Fruit fly (Drosophila melanogaster) whole organism, embryonic: Measurements from ENCODE around the gene dnc.
A peak's percentile ranks its signal among the peaks of the same experiment; 100 is the strongest.

Experiments used
- BEAF-32 ChIP-seq: fragments of 200-800 bp; sonication (Bioruptor generic); optimal IDR thresholded peaks from 3 replicates; lab custom pipeline; 2017; ENCODE audit warnings: missing biosample characterization, missing genetic modification characterization, mild to moderate bottlenecking, moderate library complexity, missing genetic modification reagents
- CG10147 ChIP-seq: fragments of 200-800 bp; sonication (Bioruptor generic); optimal IDR thresholded peaks from 2 replicates; lab custom pipeline; 2019; ENCODE audit warnings: missing biosample characterization, mild to moderate bottlenecking, missing genetic modification characterization, moderate library complexity
- CG10274 ChIP-seq: fragments of 200-800 bp; sonication (Bioruptor generic); optimal IDR thresholded peaks from 3 replicates; lab custom pipeline; 2017; ENCODE audit warnings: missing biosample characterization, mild to moderate bottlenecking, missing genetic modification characterization
- CG12071 ChIP-seq: fragments of 200-800 bp; sonication (Bioruptor generic); optimal IDR thresholded peaks from 3 replicates; lab custom pipeline; 2018; ENCODE audit warnings: missing biosample characterization, mild to moderate bottlenecking, missing genetic modification characterization
- CG12769 ChIP-seq: fragments of 200-800 bp; sonication (Bioruptor generic); optimal IDR thresholded peaks from 2 replicates; lab custom pipeline; 2019; ENCODE audit warnings: missing biosample characterization, mild to moderate bottlenecking, missing genetic modification characterization, moderate library complexity
- CG14441 ChIP-seq: fragments of 200-800 bp; sonication (Bioruptor generic); IDR thresholded peaks from 2 replicates; pipeline ENCODE4 v1.3.6; 2022; ENCODE audit warnings: missing biosample characterization, missing genetic modification characterization
- CG14860 ChIP-seq: fragments of 200-800 bp; sonication (Bioruptor generic); IDR thresholded peaks from 3 replicates; pipeline ENCODE4 v1.3.6; 2022; ENCODE audit warnings: missing biosample characterization, missing genetic modification characterization; ENCODE audit not compliant: partially characterized antibody
- CG2120 ChIP-seq: fragments of 200-800 bp; sonication (Bioruptor generic); optimal IDR thresholded peaks from 3 replicates; lab custom pipeline; 2016; ENCODE audit warnings: missing biosample characterization, missing genetic modification characterization
- CG31224 ChIP-seq: fragments of 200-800 bp; sonication (Bioruptor generic); IDR thresholded peaks from 2 replicates; pipeline ENCODE4 v1.3.6; 2022; ENCODE audit warnings: missing biosample characterization, missing genetic modification characterization
- CG31441 ChIP-seq: fragments of 200-800 bp; sonication (Bioruptor generic); IDR thresholded peaks from 2 replicates; pipeline ENCODE4 v1.3.6; 2022; ENCODE audit warnings: missing biosample characterization, missing genetic modification characterization
- CG4707 ChIP-seq: fragments of 200-800 bp; sonication (Bioruptor generic); optimal IDR thresholded peaks from 2 replicates; lab custom pipeline; 2018; ENCODE audit warnings: missing biosample characterization, mild to moderate bottlenecking, missing genetic modification characterization, moderate library complexity
- CG4820 ChIP-seq: fragments of 200-800 bp; sonication (Bioruptor generic); optimal IDR thresholded peaks from 3 replicates; lab custom pipeline; 2016; ENCODE audit warnings: missing biosample characterization, missing genetic modification characterization
- CG6765 ChIP-seq: fragments of 200-800 bp; sonication (Bioruptor generic); optimal IDR thresholded peaks from 3 replicates; lab custom pipeline; 2017; ENCODE audit warnings: missing biosample characterization, mild to moderate bottlenecking, missing genetic modification characterization
- CG7271 ChIP-seq: fragments of 200-800 bp; sonication (Bioruptor generic); optimal IDR thresholded peaks from 2 replicates; lab custom pipeline; 2018; ENCODE audit warnings: missing biosample characterization, mild to moderate bottlenecking, missing genetic modification characterization, moderate library complexity
- CG7556 ChIP-seq: fragments of 200-800 bp; sonication (Bioruptor generic); optimal IDR thresholded peaks from 2 replicates; lab custom pipeline; 2017; ENCODE audit warnings: missing biosample characterization, mild to moderate bottlenecking, missing genetic modification characterization
- CG7786 ChIP-seq: fragments of 200-800 bp; sonication (Bioruptor generic); optimal IDR thresholded peaks from 2 replicates; lab custom pipeline; 2016; ENCODE audit warnings: missing biosample characterization, missing genetic modification characterization
- CG7839 ChIP-seq: fragments of 200-800 bp; sonication (Bioruptor generic); optimal IDR thresholded peaks from 3 replicates; lab custom pipeline; 2018; ENCODE audit warnings: missing biosample characterization, mild to moderate bottlenecking, missing genetic modification characterization, moderate library complexity
- CG8924 ChIP-seq: fragments of 200-800 bp; optimal IDR thresholded peaks from 3 replicates; lab custom pipeline; 2019; ENCODE audit warnings: missing biosample characterization, mild to moderate bottlenecking, missing genetic modification characterization, moderate library complexity
- CG9215 ChIP-seq: fragments of 200-800 bp; sonication (Bioruptor generic); IDR thresholded peaks from 2 replicates; pipeline ENCODE4 v1.3.6; 2022; ENCODE audit warnings: missing biosample characterization, missing genetic modification characterization
- CkIIα-i1 ChIP-seq: fragments of 200-800 bp; sonication (Bioruptor generic); IDR thresholded peaks from 2 replicates; pipeline ENCODE4 v1.3.6; 2022; ENCODE audit warnings: missing biosample characterization, missing genetic modification characterization
- Dbx ChIP-seq: fragments of 200-800 bp; sonication (Bioruptor generic); IDR thresholded peaks from 3 replicates; pipeline ENCODE4 v1.3.6; 2022; ENCODE audit warnings: missing biosample characterization, missing genetic modification characterization
- Ets65A ChIP-seq: fragments of 200-800 bp; sonication (Bioruptor generic); peaks from one replicate; lab custom pipeline; 2016; ENCODE audit warnings: missing biosample characterization, missing genetic modification characterization
- Fer3 ChIP-seq: fragments of 200-800 bp; sonication (Bioruptor generic); optimal IDR thresholded peaks from 2 replicates; lab custom pipeline; 2018; ENCODE audit warnings: missing biosample characterization, mild to moderate bottlenecking, missing genetic modification characterization, moderate library complexity
- Hr78 ChIP-seq, 2 experiments: fragments of 200-800 bp in 1 of 2; fragments of >200 bp in 1 of 2; sonication (Bioruptor generic) in 1 of 2; optimal IDR thresholded peaks; 2 replicates each; lab custom pipeline; 2017 to 2019; ENCODE audit warnings: missing biosample characterization in 2 of 2, missing genetic modification characterization in 2 of 2, mild to moderate bottlenecking in 1 of 2, moderate library complexity in 1 of 2
- Mad ChIP-seq: fragments of 200-800 bp; sonication (Bioruptor generic); optimal IDR thresholded peaks from 2 replicates; lab custom pipeline; 2016; ENCODE audit warnings: missing biosample characterization, missing genetic modification characterization
- Rfx ChIP-seq: fragments of 200-800 bp; sonication (Bioruptor generic); IDR thresholded peaks from 2 replicates; pipeline ENCODE4 v1.3.6; 2022; ENCODE audit warnings: missing biosample characterization, missing genetic modification characterization
- Sry-β ChIP-seq: fragments of 200-800 bp; sonication (Bioruptor generic); optimal IDR thresholded peaks from 2 replicates; lab custom pipeline; 2018; ENCODE audit warnings: missing biosample characterization, mild to moderate bottlenecking, missing genetic modification characterization, moderate library complexity
- YL-1 ChIP-seq: fragments of 200-800 bp; sonication (Bioruptor generic); optimal IDR thresholded peaks from 3 replicates; lab custom pipeline; 2017; ENCODE audit warnings: missing biosample characterization, mild to moderate bottlenecking, missing genetic modification characterization
- ac ChIP-seq: fragments of 200-800 bp; sonication (Bioruptor generic); optimal IDR thresholded peaks from 3 replicates; lab custom pipeline; 2017; ENCODE audit warnings: missing biosample characterization, mild to moderate bottlenecking, missing genetic modification characterization
- bsh ChIP-seq, 2 experiments: fragments of 200-800 bp; sonication (Bioruptor generic); optimal IDR thresholded peaks; 2 replicates each; lab custom pipeline; 2017 to 2018; ENCODE audit warnings: mild to moderate bottlenecking in 2 of 2, missing biosample characterization in 2 of 2, missing genetic modification characterization in 2 of 2, moderate library complexity in 1 of 2
- cas ChIP-seq: fragments of 200-800 bp; sonication (Bioruptor generic); IDR thresholded peaks from 2 replicates; pipeline ENCODE4 v1.3.6; 2022; ENCODE audit warnings: missing biosample characterization, missing genetic modification characterization
- chm ChIP-seq: fragments of 200-800 bp; sonication (Bioruptor generic); IDR thresholded peaks from 2 replicates; pipeline ENCODE4 v1.3.6; 2022; ENCODE audit warnings: missing biosample characterization, missing genetic modification characterization
- corto ChIP-seq: fragments of 200-800 bp; sonication (Bioruptor generic); optimal IDR thresholded peaks from 2 replicates; lab custom pipeline; 2016; ENCODE audit warnings: missing biosample characterization, mild to moderate bottlenecking, missing genetic modification characterization, moderate library complexity
- fd3F ChIP-seq: fragments of 200-800 bp; sonication (Bioruptor generic); optimal IDR thresholded peaks from 2 replicates; lab custom pipeline; 2018; ENCODE audit warnings: missing biosample characterization, mild to moderate bottlenecking, missing genetic modification characterization, moderate library complexity
- fru ChIP-seq: fragments of >200 bp; optimal IDR thresholded peaks from 2 replicates; lab custom pipeline; 2017
- gcm ChIP-seq: fragments of 200-800 bp; sonication (Bioruptor generic); optimal IDR thresholded peaks from 2 replicates; lab custom pipeline; 2019; ENCODE audit warnings: missing biosample characterization, mild to moderate bottlenecking, missing genetic modification characterization, moderate library complexity
- ind ChIP-seq: fragments of 200-800 bp; sonication (Bioruptor generic); optimal IDR thresholded peaks from 3 replicates; lab custom pipeline; 2016; ENCODE audit warnings: missing biosample characterization, missing genetic modification characterization
- nerfin-1 ChIP-seq: fragments of 200-800 bp; sonication (Bioruptor generic); optimal IDR thresholded peaks from 3 replicates; lab custom pipeline; 2019; ENCODE audit warnings: missing biosample characterization, mild to moderate bottlenecking, missing genetic modification characterization, moderate library complexity
- psq ChIP-seq: fragments of 200-800 bp; sonication (Bioruptor generic); optimal IDR thresholded peaks from 2 replicates; lab custom pipeline; 2017; ENCODE audit warnings: missing biosample characterization, missing genetic modification characterization
- sd ChIP-seq: fragments of 200-800 bp; sonication (Bioruptor generic); optimal IDR thresholded peaks from 3 replicates; lab custom pipeline; 2018; ENCODE audit warnings: missing biosample characterization, mild to moderate bottlenecking, missing genetic modification characterization, moderate library complexity
- sima ChIP-seq: fragments of 200-800 bp; sonication (Bioruptor generic); optimal IDR thresholded peaks from 2 replicates; lab custom pipeline; 2016; ENCODE audit warnings: missing biosample characterization, missing genetic modification characterization
- sisA ChIP-seq: fragments of 200-800 bp; sonication (Bioruptor generic); IDR thresholded peaks from 2 replicates; pipeline ENCODE4 v1.3.6; 2022; ENCODE audit warnings: missing biosample characterization, missing genetic modification characterization
- sr ChIP-seq: fragments of 200-800 bp; sonication (Bioruptor generic); IDR thresholded peaks from 3 replicates; pipeline ENCODE4 v1.3.6; 2022; ENCODE audit warnings: missing biosample characterization, missing genetic modification characterization
- tap ChIP-seq: fragments of 200-800 bp; optimal IDR thresholded peaks from 3 replicates; lab custom pipeline; 2019; ENCODE audit warnings: missing biosample characterization, mild to moderate bottlenecking, missing genetic modification characterization, moderate library complexity
- ttk ChIP-seq: fragments of 200-800 bp; sonication (Bioruptor generic); IDR thresholded peaks from 2 replicates; pipeline ENCODE4 v2.1.2; 2022; ENCODE audit warnings: missing biosample characterization, missing genetic modification characterization
- vnd ChIP-seq: fragments of 200-800 bp; sonication (Bioruptor generic); IDR thresholded peaks from 3 replicates; pipeline ENCODE4 v1.3.6; 2022; ENCODE audit warnings: missing biosample characterization, missing genetic modification characterization; ENCODE audit not compliant: partially characterized antibody
- wdn ChIP-seq: fragments of 200-800 bp; sonication (Bioruptor generic); IDR thresholded peaks from 2 replicates; pipeline ENCODE4 v1.3.6; 2022; ENCODE audit warnings: missing biosample characterization, missing genetic modification characterization
- yki ChIP-seq: fragments of >200 bp; optimal IDR thresholded peaks from 3 replicates; lab custom pipeline; 2018
- zen ChIP-seq: fragments of 200-800 bp; sonication (Bioruptor generic); optimal IDR thresholded peaks from 3 replicates; lab custom pipeline; 2018; ENCODE audit warnings: missing biosample characterization, mild to moderate bottlenecking, missing genetic modification characterization, moderate library complexity
- zfh1 ChIP-seq: fragments of 200-800 bp; sonication (Bioruptor generic); IDR thresholded peaks from 3 replicates; pipeline ENCODE4 v1.3.6; 2022; ENCODE audit warnings: missing biosample characterization, missing genetic modification characterization
- zfh2 ChIP-seq: fragments of 200-800 bp; sonication (Bioruptor generic); optimal IDR thresholded peaks from 2 replicates; lab custom pipeline; 2016; ENCODE audit warnings: missing biosample characterization, missing genetic modification characterization

Gene dnc

dm6 chrX:3381667-3382066, 205.4 kb downstream of the dnc start:
- TF ChIP-seq CG12769 (tag; lab: Kevin White, UChicago) = peak; percentile 83
- no peak; the same call in 2 of the 3 replicates for TF ChIP-seq sr
- TF ChIP-seq CG6765 (GFP tag; lab: Kevin White, UChicago) = peak; percentile 26
- TF ChIP-seq CG7556 (GFP tag; lab: Kevin White, UChicago) = peak; percentile 56
- peak; percentile 25 for TF ChIP-seq sima (GFP tag; lab: Kevin White, UChicago)
- no peak for TF ChIP-seq CG14860 (GFP tag; lab: Robert Waterston, UW)
- TF ChIP-seq Dbx (GFP tag; lab: Robert Waterston, UW) = peak; percentile 64; the same call in 2 of the 3 replicates
- TF ChIP-seq vnd (GFP tag; lab: Robert Waterston, UW) = no peak
- peak; percentile 49 for TF ChIP-seq CG10147 (GFP tag; lab: Kevin White, UChicago)
- peak; percentile 67 for TF ChIP-seq CG31441 (GFP tag; lab: Robert Waterston, UW)
- peak; percentile 12 for TF ChIP-seq CG4707 (GFP tag; lab: Kevin White, UChicago)
- no peak for TF ChIP-seq Sry-β
- TF ChIP-seq BEAF-32 (GFP tag; lab: Kevin White, UChicago) = no peak
- TF ChIP-seq ttk (GFP tag; lab: Robert Waterston, UW) = peak; percentile 77; the same call in 1 of the 2 replicates
- TF ChIP-seq chm (GFP tag; lab: Robert Waterston, UW) = no peak; the same call in 1 of the 2 replicates
- TF ChIP-seq fru (lab: Kevin White, UChicago) = no peak
- TF ChIP-seq corto (GFP tag; lab: Kevin White, UChicago) = peak; percentile 69
- TF ChIP-seq Hr78 (GFP tag; optimal IDR thresholded peaks at IDR 0.05; lab: Kevin White, UChicago) = peak in 1 of 2 experiments; percentile 4
- peak; percentile 57 for TF ChIP-seq tap (tag; lab: Kevin White, UChicago)
- peak; percentile 63 for TF ChIP-seq wdn (GFP tag; lab: Robert Waterston, UW)
- no peak for TF ChIP-seq yki (lab: Kevin White, UChicago)
- TF ChIP-seq CG2120 (GFP tag; lab: Kevin White, UChicago) = peak; percentile 69
- TF ChIP-seq sisA (GFP tag; lab: Robert Waterston, UW) = no peak; the same call in 1 of the 2 replicates
- no peak for TF ChIP-seq CkIIα-i1 (GFP tag; lab: Robert Waterston, UW)
- 0 out of 2 replicates have a peak, but pooled peaks have one; percentile 28 for TF ChIP-seq CG31224 (GFP tag; lab: Robert Waterston, UW)
- peak; percentile 60 for TF ChIP-seq zfh2 (GFP tag; lab: Kevin White, UChicago)
- TF ChIP-seq gcm = peak; percentile 32
- peak; percentile 48 for TF ChIP-seq nerfin-1 (tag; lab: Kevin White, UChicago)
- TF ChIP-seq CG14441 (GFP tag; lab: Robert Waterston, UW) = peak; percentile 82
- peak; percentile 42 for TF ChIP-seq CG10274 (GFP tag; lab: Kevin White, UChicago)
- TF ChIP-seq YL-1 (GFP tag; lab: Kevin White, UChicago) = no peak
- TF ChIP-seq bsh (GFP tag; optimal IDR thresholded peaks at IDR 0.05; lab: Kevin White, UChicago) = peak; percentile 78 to 96
- TF ChIP-seq zfh1 = no peak
- peak; percentile 69 for TF ChIP-seq CG12071 (GFP tag; lab: Kevin White, UChicago)
- peak; percentile 53 for TF ChIP-seq fd3F (GFP tag; lab: Kevin White, UChicago)
- TF ChIP-seq CG4820 (GFP tag; lab: Kevin White, UChicago) = peak; percentile 63
- TF ChIP-seq CG7786 (GFP tag; lab: Kevin White, UChicago) = peak; percentile 68
- peak; percentile 76 for TF ChIP-seq sd (tag; lab: Kevin White, UChicago)
- no peak for TF ChIP-seq cas
- TF ChIP-seq CG8924 (tag; lab: Kevin White, UChicago) = peak; percentile 72
- TF ChIP-seq Rfx (GFP tag; lab: Robert Waterston, UW) = peak; percentile 78
- no peak for TF ChIP-seq CG7271 (tag; lab: Kevin White, UChicago)
- peak; percentile 81 for TF ChIP-seq CG7839 (tag; lab: Kevin White, UChicago)
- peak; percentile 49 for TF ChIP-seq Mad (GFP tag; lab: Kevin White, UChicago)
- peak; percentile 56 for TF ChIP-seq Fer3
- TF ChIP-seq zen = peak; percentile 21
- no peak for TF ChIP-seq ac
- peak; percentile 27 for TF ChIP-seq psq (GFP tag; lab: Kevin White, UChicago)
- TF ChIP-seq CG9215 = no peak
- TF ChIP-seq ind (GFP tag; lab: Kevin White, UChicago) = peak; percentile 80
- TF ChIP-seq Ets65A (GFP tag; lab: Kevin White, UChicago) = peak; percentile 94
